Fruit fly (Drosophila melanogaster): ENCODE measurements around the gene CG13999.
A peak's percentile ranks its signal among the peaks of the same experiment; 100 is the strongest.

The CG13999 gene

DNA sequence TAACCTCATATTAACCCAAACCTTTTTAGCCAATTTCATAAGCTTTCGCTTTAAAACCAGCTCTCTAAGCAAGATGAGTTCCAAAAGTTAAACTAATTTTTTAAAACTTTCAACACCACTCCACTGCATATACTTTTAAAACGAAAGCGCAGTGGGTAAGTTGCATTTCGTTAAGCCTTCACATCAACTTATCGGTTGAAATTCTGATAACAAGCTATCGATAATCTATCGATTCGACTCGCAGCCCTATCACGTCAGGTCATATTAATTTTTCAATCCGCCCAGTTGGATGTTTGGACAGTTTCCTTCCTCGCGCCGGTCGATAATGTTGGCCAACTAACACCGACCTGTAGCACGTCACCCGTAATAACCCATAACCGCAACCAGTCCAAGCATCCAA, 29.8 kb upstream of the CG13999 start, which contains the start of gene ifc (continued):
- TF ChIP-seq CG8478 (optimal IDR thresholded peaks at IDR 0.05) (no peak), disco-r (GFP tag; optimal IDR thresholded peaks at IDR 0.05) (peak; percentile 19), gsb-n (tag; optimal IDR thresholded peaks at IDR 0.05) (peak; percentile 15), fd64A (GFP tag; optimal IDR thresholded peaks at IDR 0.05) (no peak), CG12104 (GFP tag; optimal IDR thresholded peaks at IDR 0.05) (peak; percentile 8), CG11093 (GFP tag; IDR thresholded peaks at IDR 0.05) (no peak), cg (GFP tag; optimal IDR thresholded peaks at IDR 0.05) (no peak), pan (optimal IDR thresholded peaks at IDR 0.05) (no peak), pan (GFP tag; optimal IDR thresholded peaks at IDR 0.05 in 1 of 2, IDR thresholded peaks at IDR 0.05 in 1 of 2) (no peak), CG6689 (GFP tag; IDR thresholded peaks at IDR 0.05) (no peak), CG1024 (GFP tag; IDR thresholded peaks at IDR 0.05) (no peak), CG10209 (GFP tag; optimal IDR thresholded peaks at IDR 0.05) (peak; percentile 20), CG6791 (GFP tag; IDR thresholded peaks at IDR 0.05; ENCODE audit: partially characterized antibody) (no peak), CG12659 (GFP tag; optimal IDR thresholded peaks at IDR 0.05) (peak; percentile 86), CG3726 (GFP tag; IDR thresholded peaks at IDR 0.05) (no peak), chinmo (GFP tag; IDR thresholded peaks at IDR 0.05; ENCODE audit: partially characterized antibody) (no peak), Bgb (GFP tag; IDR thresholded peaks at IDR 0.05; ENCODE audit: partially characterized antibody) (no peak), zen (tag; optimal IDR thresholded peaks at IDR 0.05) (peak; percentile 22), CG12391 (tag; optimal IDR thresholded peaks at IDR 0.05) (peak; percentile 74), luna (GFP tag; optimal IDR thresholded peaks at IDR 0.05) (peak; percentile 66), jumu (GFP tag; optimal IDR thresholded peaks at IDR 0.05) (peak; percentile 71), Dll (GFP tag; IDR thresholded peaks at IDR 0.05; ENCODE audit: partially characterized antibody) (no peak), Antp (GFP tag; optimal IDR thresholded peaks at IDR 0.05) (peak; percentile 57), pnt (GFP tag; optimal IDR thresholded peaks at IDR 0.05) (peak; percentile 41), crp (GFP tag; optimal IDR thresholded peaks at IDR 0.05) (peak in 1 of 2 experiments; percentile 55), CG4424 (GFP tag; optimal IDR thresholded peaks at IDR 0.05) (peak; percentile 51), lbe (GFP tag; optimal IDR thresholded peaks at IDR 0.05) (no peak), hbn (GFP tag; IDR thresholded peaks at IDR 0.05; ENCODE audit: partially characterized antibody) (no peak), Dip2 (GFP tag; IDR thresholded peaks at IDR 0.05) (no peak), run (tag; optimal IDR thresholded peaks at IDR 0.05) (peak; percentile 22), lab (GFP tag; optimal IDR thresholded peaks at IDR 0.05) (peak; percentile 72), ci (GFP tag; IDR thresholded peaks at IDR 0.05) (no peak), Oaz (GFP tag; IDR thresholded peaks at IDR 0.05) (no peak), CrebB (tag; optimal IDR thresholded peaks at IDR 0.05) (peak; percentile 7), cwo (GFP tag; optimal IDR thresholded peaks at IDR 0.05) (no peak), CG12071 (GFP tag; optimal IDR thresholded peaks at IDR 0.05) (no peak), p53 (GFP tag; optimal IDR thresholded peaks at IDR 0.05) (peak; percentile 49), CG13894 (tag; optimal IDR thresholded peaks at IDR 0.05) (peak; percentile 89), Ets97D (GFP tag; optimal IDR thresholded peaks at IDR 0.05) (peak; percentile 91), C15 (GFP tag; IDR thresholded peaks at IDR 0.05) (no peak), CG5953 (GFP tag; IDR thresholded peaks at IDR 0.05) (no peak), az2 (GFP tag; optimal IDR thresholded peaks at IDR 0.05) (peak; percentile 37), CG11247 (GFP tag; IDR thresholded peaks at IDR 0.05) (no peak), wor (GFP tag; IDR thresholded peaks at IDR 0.05) (no peak), CG14965 (GFP tag; optimal IDR thresholded peaks at IDR 0.05; ENCODE audit: borderline replicate concordance) (no peak), CHES-1-like (GFP tag; optimal IDR thresholded peaks at IDR 0.05) (peak; percentile 76), ftz-f1 (GFP tag; optimal IDR thresholded peaks at IDR 0.05) (no peak), CG10462 (GFP tag; optimal IDR thresholded peaks at IDR 0.05) (no peak), abd-A (tag; optimal IDR thresholded peaks at IDR 0.05) (no peak), Gug (GFP tag; IDR thresholded peaks at IDR 0.05) (peak; percentile 51; the same call in 3 of the 4 replicates), Mes4 (GFP tag; optimal IDR thresholded peaks at IDR 0.05) (peak; percentile 30), trem (tag; optimal IDR thresholded peaks at IDR 0.05) (peak; percentile 86)
